Worm (Caenorhabditis elegans): Measurements from ENCODE around the gene pal-1.

The pal-1 gene

DNA sequence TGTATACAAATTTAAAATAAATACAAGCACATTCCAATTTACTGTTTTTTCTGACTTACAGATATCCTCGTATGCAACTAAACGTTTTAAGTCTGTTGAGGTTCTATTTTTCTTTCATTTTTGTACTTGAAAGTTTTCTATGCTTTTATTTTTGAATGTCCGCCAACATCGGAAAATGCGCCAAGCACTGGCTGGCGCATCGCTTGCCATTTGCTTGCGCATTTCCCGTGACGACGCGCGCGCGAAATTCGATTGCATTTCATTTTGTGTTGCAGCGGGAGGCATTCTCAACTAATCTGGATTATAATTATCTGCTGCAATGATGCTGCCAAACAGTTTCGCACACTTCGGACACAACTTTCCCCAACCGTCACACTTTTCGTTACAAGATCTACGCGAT lies 52.4 kb downstream of the pal-1 start, which contains the start of gene fbxl-2 (continued):
- TF ChIP-seq hlh-11 (tag; optimal IDR thresholded peaks at IDR 0.05): peak; percentile 89
- TF ChIP-seq lin-29 (GFP tag; IDR thresholded peaks at IDR 0.05): peak; percentile 83
- TF ChIP-seq ZK546.5 (tag; optimal IDR thresholded peaks at IDR 0.05): peak in 1 of 2 experiments; percentile 54
- TF ChIP-seq cey-2 (tag; optimal IDR thresholded peaks at IDR 0.05; ENCODE audit: borderline replicate concordance, insufficient read depth): no peak
- TF ChIP-seq mes-2 (tag; optimal IDR thresholded peaks at IDR 0.05; ENCODE audit: poor library complexity, severe bottlenecking): peak; percentile 97
- no peak for TF ChIP-seq lir-3 (tag; optimal IDR thresholded peaks at IDR 0.05)
- TF ChIP-seq nhr-41 (GFP tag; IDR thresholded peaks at IDR 0.05): peak; percentile 51; the same call in 1 of the 2 replicates
- TF ChIP-seq unc-62 (GFP tag; optimal IDR thresholded peaks at IDR 0.05 in 1 of 2): peak in 1 of 2 experiments; percentile 92
- TF ChIP-seq unc-62 (tag; optimal IDR thresholded peaks at IDR 0.05): no peak
- TF ChIP-seq dpl-1 (GFP tag; optimal IDR thresholded peaks at IDR 0.05): peak; percentile 100
- peak; percentile 37 for TF ChIP-seq Y5F2A.4 (GFP tag; optimal IDR thresholded peaks at IDR 0.05)
- TF ChIP-seq pha-4 (GFP tag; IDR thresholded peaks at IDR 0.05): no peak
- TF ChIP-seq pha-4 (tag; optimal IDR thresholded peaks at IDR 0.05): no peak
- peak; percentile 55 to 84 for TF ChIP-seq daf-16 (GFP tag; optimal IDR thresholded peaks at IDR 0.05)
- TF ChIP-seq daf-16 (tag; optimal IDR thresholded peaks at IDR 0.05): peak; percentile 55
- TF ChIP-seq zfp-3 (GFP tag; conservative IDR thresholded peaks at IDR 0.05): peak; percentile 90; the same call in 1 of the 2 replicates
- peak; percentile 51 for TF ChIP-seq pqm-1 (tag; optimal IDR thresholded peaks at IDR 0.05)
- TF ChIP-seq F49E8.2 (tag; optimal IDR thresholded peaks at IDR 0.05; ENCODE audit: borderline replicate concordance): peak; percentile 28
- TF ChIP-seq T26A8.4 (GFP tag; IDR thresholded peaks at IDR 0.05): peak; percentile 96
- TF ChIP-seq hif-1 (tag; optimal IDR thresholded peaks at IDR 0.05): peak; percentile 17 to 84
- TF ChIP-seq duxl-1 (tag; optimal IDR thresholded peaks at IDR 0.05; ENCODE audit: poor library complexity): peak; percentile 94
- peak; percentile 3 for TF ChIP-seq fos-1 (tag; optimal IDR thresholded peaks at IDR 0.05)
- peak; percentile 84 for TF ChIP-seq ztf-7 (tag; optimal IDR thresholded peaks at IDR 0.05)
- peak; percentile 67; the same call in 1 of the 2 replicates for TF ChIP-seq vab-7 (GFP tag; IDR thresholded peaks at IDR 0.05)
- TF ChIP-seq zip-11 (GFP tag; IDR thresholded peaks at IDR 0.05): peak; percentile 12; the same call in 1 of the 2 replicates
- TF ChIP-seq aly-2 (tag; optimal IDR thresholded peaks at IDR 0.05): no peak
- peak; percentile 84 for TF ChIP-seq saeg-2 (GFP tag; IDR thresholded peaks at IDR 0.05)
- TF ChIP-seq tag-97 (GFP tag; IDR thresholded peaks at IDR 0.05): no peak
- no peak for TF ChIP-seq ztf-11 (tag; optimal IDR thresholded peaks at IDR 0.05)
- TF ChIP-seq R02D3.7 (tag; optimal IDR thresholded peaks at IDR 0.05): peak; percentile 37
- TF ChIP-seq ceh-20 (GFP tag; IDR thresholded peaks at IDR 0.05): peak; percentile 93
- TF ChIP-seq dmd-8 (GFP tag; IDR thresholded peaks at IDR 0.05): 0 out of 2 replicates have a peak, but pooled peaks have one; percentile 24
- no peak for TF ChIP-seq nhr-237 (tag; optimal IDR thresholded peaks at IDR 0.05)
- peak; percentile 47; the same call in 1 of the 2 replicates for TF ChIP-seq set-16 (GFP tag; IDR thresholded peaks at IDR 0.05)
- no peak for TF ChIP-seq T20F7.1 (GFP tag; optimal IDR thresholded peaks at IDR 0.05)
- peak; percentile 82 for TF ChIP-seq madf-9 (GFP tag; conservative IDR thresholded peaks at IDR 0.05)
- peak; percentile 94 for TF ChIP-seq hmg-1.1 (GFP tag; IDR thresholded peaks at IDR 0.05)
- peak; percentile 59 for TF ChIP-seq ama-1 (optimal IDR thresholded peaks at IDR 0.05)
- peak; percentile 82 for TF ChIP-seq egl-43 (GFP tag; IDR thresholded peaks at IDR 0.05)
- TF ChIP-seq unc-39 (tag; optimal IDR thresholded peaks at IDR 0.05): no peak
- TF ChIP-seq rbr-2 (tag; optimal IDR thresholded peaks at IDR 0.05): peak; percentile 94
- peak in 1 of 2 experiments; percentile 59 for TF ChIP-seq mdl-1 (tag; optimal IDR thresholded peaks at IDR 0.05)
- TF ChIP-seq D1046.2 (GFP tag; IDR thresholded peaks at IDR 0.05): peak; percentile 82; the same call in 1 of the 2 replicates
- TF ChIP-seq lim-7 (GFP tag; IDR thresholded peaks at IDR 0.05): peak; percentile 51; the same call in 1 of the 2 replicates
- TF ChIP-seq zfp-2 (tag; optimal IDR thresholded peaks at IDR 0.05): peak; percentile 71
- TF ChIP-seq mep-1 (tag; optimal IDR thresholded peaks at IDR 0.05): peak; percentile 95
- peak; percentile 71 for TF ChIP-seq unc-130 (GFP tag; optimal IDR thresholded peaks at IDR 0.05)
- peak; percentile 90 for TF ChIP-seq hlh-30 (tag; optimal IDR thresholded peaks at IDR 0.05; ENCODE audit: insufficient read depth)
- peak; percentile 41 for TF ChIP-seq gei-8 (GFP tag; optimal IDR thresholded peaks at IDR 0.05)
- TF ChIP-seq mxl-3 (GFP tag; optimal IDR thresholded peaks at IDR 0.05): peak; percentile 77
- peak; percentile 92 for TF ChIP-seq F37D6.2 (tag; optimal IDR thresholded peaks at IDR 0.05)
